Fruit fly (Drosophila melanogaster) whole organism, adult: ENCODE results near the gene CG14130.

Experiments
- CG11617 ChIP-seq: fragments of 200-800 bp; sonication (Bioruptor generic); optimal IDR thresholded peaks from 2 replicates; lab custom pipeline; 2017; ENCODE audit warnings: mild to moderate bottlenecking, missing biosample characterization, missing genetic modification reagents, missing genetic modification characterization
- CG1620 ChIP-seq: fragments of 200-800 bp; sonication (Bioruptor generic); optimal IDR thresholded peaks from 2 replicates; lab custom pipeline; 2016; ENCODE audit warnings: missing biosample characterization, missing genetic modification characterization
- CG5204 ChIP-seq: fragments of 200-800 bp; sonication (Bioruptor generic); optimal IDR thresholded peaks from 2 replicates; lab custom pipeline; 2016; ENCODE audit warnings: missing biosample characterization, missing genetic modification characterization
- CG7045 ChIP-seq: fragments of 200-800 bp; sonication (Bioruptor generic); optimal IDR thresholded peaks from 2 replicates; lab custom pipeline; 2017; ENCODE audit warnings: missing biosample characterization, mild to moderate bottlenecking, missing genetic modification characterization
- CG7101 ChIP-seq: fragments of 200-800 bp; sonication (Bioruptor generic); optimal IDR thresholded peaks from 2 replicates; lab custom pipeline; 2018; ENCODE audit warnings: missing biosample characterization, mild to moderate bottlenecking, missing genetic modification characterization, moderate library complexity
- Clk ChIP-seq: fragments of 200-800 bp; sonication (Bioruptor generic); optimal IDR thresholded peaks from 2 replicates; lab custom pipeline; 2017; ENCODE audit warnings: missing biosample characterization, missing genetic modification characterization
- Crg-1 ChIP-seq: fragments of 200-800 bp; sonication (Bioruptor generic); optimal IDR thresholded peaks from 2 replicates; lab custom pipeline; 2016; ENCODE audit warnings: missing biosample characterization, missing genetic modification characterization
- Hr96 ChIP-seq: fragments of 200-800 bp; sonication (Bioruptor generic); optimal IDR thresholded peaks from 2 replicates; lab custom pipeline; 2016; ENCODE audit warnings: missing biosample characterization, missing genetic modification characterization
- kay ChIP-seq: fragments of 200-800 bp; sonication (Bioruptor generic); peaks from one replicate; lab custom pipeline; 2016; ENCODE audit warnings: missing biosample characterization, missing genetic modification characterization, borderline replicate concordance
- pad ChIP-seq: fragments of 200-800 bp; sonication (Bioruptor generic); optimal IDR thresholded peaks from 3 replicates; lab custom pipeline; 2017; ENCODE audit warnings: missing biosample characterization, missing genetic modification characterization, mild to moderate bottlenecking, moderate library complexity, missing genetic modification reagents
- tj ChIP-seq: fragments of 200-800 bp; sonication (Bioruptor generic); optimal IDR thresholded peaks from 3 replicates; lab custom pipeline; 2017; ENCODE audit warnings: missing biosample characterization, mild to moderate bottlenecking, missing genetic modification characterization, moderate library complexity

DNA sequence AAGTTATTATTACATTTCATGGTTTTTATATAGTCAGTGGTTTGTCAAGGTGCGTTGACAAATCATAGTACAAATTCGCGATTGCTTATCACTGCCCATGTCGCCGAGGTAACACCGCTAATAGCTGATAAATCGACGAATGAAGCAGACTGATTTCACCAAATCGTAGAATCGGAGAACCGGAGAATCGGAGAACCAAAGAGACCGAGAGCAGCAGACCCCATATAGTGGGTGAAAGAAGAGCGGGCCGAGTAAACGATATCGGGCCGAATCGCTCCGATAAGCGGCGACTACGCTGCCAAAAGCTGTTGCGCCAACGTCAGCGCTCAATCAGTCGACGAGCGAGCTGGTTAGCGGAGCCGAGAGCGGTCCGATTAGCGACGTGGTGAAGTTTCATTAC lies 38.5 kb upstream of the CG14130 start, which contains the start of gene CG14131:
- no peak for TF ChIP-seq Hr96
- TF ChIP-seq CG7101 (tag; lab: Kevin White, UChicago): peak; percentile 6
- no peak for TF ChIP-seq pad (GFP tag; lab: Kevin White, UChicago)
- no peak for TF ChIP-seq Crg-1 (GFP tag; lab: Kevin White, UChicago)
- no peak for TF ChIP-seq tj (GFP tag; lab: Kevin White, UChicago)
- TF ChIP-seq kay (GFP tag; lab: Kevin White, UChicago): peak; percentile 60
- no peak for TF ChIP-seq Clk
- no peak for TF ChIP-seq CG5204 (GFP tag; lab: Kevin White, UChicago)
- no peak for TF ChIP-seq CG1620 (GFP tag; lab: Kevin White, UChicago)
- TF ChIP-seq CG11617 (GFP tag; lab: Kevin White, UChicago): no peak
- TF ChIP-seq CG7045 (GFP tag; lab: Kevin White, UChicago): no peak
